Fruit fly (Drosophila melanogaster) whole organism, embryonic: Measurements from ENCODE around the gene hd.
A peak's percentile ranks its signal among the peaks of the same experiment; 100 is the strongest.

Experiments
- Blimp-1 ChIP-seq: fragments of 200-800 bp; sonication (Bioruptor generic); optimal IDR thresholded peaks from 3 replicates; lab custom pipeline; 2018; ENCODE audit warnings: missing biosample characterization, missing genetic modification characterization, mild to moderate bottlenecking, moderate library complexity, missing genetic modification reagents
- CG11085 ChIP-seq: fragments of 200-800 bp; sonication (Bioruptor generic); IDR thresholded peaks from 2 replicates; pipeline ENCODE4 v1.3.6; 2022; ENCODE audit warnings: missing biosample characterization, missing genetic modification characterization
- CG12219 ChIP-seq: fragments of 200-800 bp; sonication (Bioruptor generic); optimal IDR thresholded peaks from 3 replicates; lab custom pipeline; 2018; ENCODE audit warnings: missing biosample characterization, mild to moderate bottlenecking, missing genetic modification characterization
- CG1233 ChIP-seq: fragments of 200-800 bp; sonication (Bioruptor generic); optimal IDR thresholded peaks from 4 replicates; lab custom pipeline; 2018; ENCODE audit warnings: missing biosample characterization, mild to moderate bottlenecking, missing genetic modification characterization
- CG12942 ChIP-seq: fragments of 200-800 bp; sonication (Bioruptor generic); optimal IDR thresholded peaks from 3 replicates; lab custom pipeline; 2016; ENCODE audit warnings: missing biosample characterization, missing genetic modification characterization
- CG1529 ChIP-seq: fragments of 200-800 bp; sonication (Bioruptor generic); optimal IDR thresholded peaks from 3 replicates; lab custom pipeline; 2018; ENCODE audit warnings: missing biosample characterization, missing genetic modification characterization
- CG15696 ChIP-seq: fragments of 200-800 bp; sonication (Bioruptor generic); optimal IDR thresholded peaks from 2 replicates; lab custom pipeline; 2019; ENCODE audit warnings: missing biosample characterization, mild to moderate bottlenecking, missing genetic modification characterization, moderate library complexity
- CG17568 ChIP-seq: fragments of 200-800 bp; sonication (Bioruptor generic); optimal IDR thresholded peaks from 2 replicates; lab custom pipeline; 2018; ENCODE audit warnings: missing biosample characterization, mild to moderate bottlenecking, missing genetic modification characterization, moderate library complexity
- CG2712 ChIP-seq: fragments of 200-800 bp; optimal IDR thresholded peaks from 3 replicates; lab custom pipeline; 2019; ENCODE audit warnings: missing biosample characterization, mild to moderate bottlenecking, missing genetic modification characterization, moderate library complexity
- CG2875 ChIP-seq: fragments of 200-800 bp; sonication (Bioruptor generic); optimal IDR thresholded peaks from 2 replicates; lab custom pipeline; 2017; ENCODE audit warnings: missing biosample characterization, mild to moderate bottlenecking, missing genetic modification characterization, missing genetic modification reagents
- CG30403 ChIP-seq: fragments of 200-800 bp; sonication (Bioruptor generic); optimal IDR thresholded peaks from 3 replicates; lab custom pipeline; 2016; ENCODE audit warnings: missing biosample characterization, missing genetic modification characterization
- CG31224 ChIP-seq: fragments of 200-800 bp; sonication (Bioruptor generic); IDR thresholded peaks from 2 replicates; pipeline ENCODE4 v1.3.6; 2022; ENCODE audit warnings: missing biosample characterization, missing genetic modification characterization
- CG31441 ChIP-seq: fragments of 200-800 bp; sonication (Bioruptor generic); IDR thresholded peaks from 2 replicates; pipeline ENCODE4 v1.3.6; 2022; ENCODE audit warnings: missing biosample characterization, missing genetic modification characterization
- CG33557 ChIP-seq: fragments of 200-800 bp; sonication (Bioruptor generic); optimal IDR thresholded peaks from 2 replicates; lab custom pipeline; 2019; ENCODE audit warnings: missing biosample characterization, mild to moderate bottlenecking, missing genetic modification characterization, moderate library complexity
- CG3407 ChIP-seq: fragments of 200-800 bp; sonication (Bioruptor generic); optimal IDR thresholded peaks from 2 replicates; lab custom pipeline; 2018; ENCODE audit warnings: missing biosample characterization, mild to moderate bottlenecking, missing genetic modification characterization
- CG4820 ChIP-seq: fragments of 200-800 bp; sonication (Bioruptor generic); optimal IDR thresholded peaks from 3 replicates; lab custom pipeline; 2016; ENCODE audit warnings: missing biosample characterization, missing genetic modification characterization
- CG7271 ChIP-seq: fragments of 200-800 bp; sonication (Bioruptor generic); optimal IDR thresholded peaks from 2 replicates; lab custom pipeline; 2018; ENCODE audit warnings: missing biosample characterization, mild to moderate bottlenecking, missing genetic modification characterization, moderate library complexity
- Dbx ChIP-seq: fragments of 200-800 bp; sonication (Bioruptor generic); IDR thresholded peaks from 3 replicates; pipeline ENCODE4 v1.3.6; 2022; ENCODE audit warnings: missing biosample characterization, missing genetic modification characterization
- Deaf1 ChIP-seq: fragments of 200-800 bp; optimal IDR thresholded peaks from 3 replicates; lab custom pipeline; 2019; ENCODE audit warnings: missing biosample characterization, mild to moderate bottlenecking, missing genetic modification characterization, moderate library complexity
- Fer2 ChIP-seq: fragments of 200-800 bp; sonication (Bioruptor generic); optimal IDR thresholded peaks from 2 replicates; lab custom pipeline; 2018; ENCODE audit warnings: missing biosample characterization, mild to moderate bottlenecking, missing genetic modification characterization, moderate library complexity
- Hr78 ChIP-seq, 2 experiments: fragments of 200-800 bp in 1 of 2; fragments of >200 bp in 1 of 2; sonication (Bioruptor generic) in 1 of 2; optimal IDR thresholded peaks; 2 replicates each; lab custom pipeline; 2017 to 2019; ENCODE audit warnings: missing biosample characterization in 2 of 2, missing genetic modification characterization in 2 of 2, mild to moderate bottlenecking in 1 of 2, moderate library complexity in 1 of 2
- Hsf ChIP-seq: fragments of 200-800 bp; sonication (Bioruptor generic); optimal IDR thresholded peaks from 3 replicates; lab custom pipeline; 2016; ENCODE audit warnings: missing biosample characterization, missing genetic modification characterization
- Lhr ChIP-seq: fragments of 200-800 bp; sonication (Bioruptor generic); optimal IDR thresholded peaks from 3 replicates; lab custom pipeline; 2017; ENCODE audit warnings: mild to moderate bottlenecking, missing biosample characterization, missing genetic modification reagents, missing genetic modification characterization
- Optix ChIP-seq: fragments of 200-800 bp; sonication (Bioruptor generic); IDR thresholded peaks from 3 replicates; pipeline ENCODE4 v1.3.6; 2022; ENCODE audit warnings: missing biosample characterization, missing genetic modification characterization
- Rfx ChIP-seq: fragments of 200-800 bp; sonication (Bioruptor generic); IDR thresholded peaks from 2 replicates; pipeline ENCODE4 v1.3.6; 2022; ENCODE audit warnings: missing biosample characterization, missing genetic modification characterization
- Sox100B ChIP-seq: fragments of 200-800 bp; sonication (Bioruptor generic); optimal IDR thresholded peaks from 3 replicates; lab custom pipeline; 2018; ENCODE audit warnings: missing biosample characterization, mild to moderate bottlenecking, missing genetic modification characterization
- Vsx1 ChIP-seq: fragments of 200-800 bp; sonication (Bioruptor generic); optimal IDR thresholded peaks from 2 replicates; lab custom pipeline; 2017; ENCODE audit warnings: missing biosample characterization, mild to moderate bottlenecking, missing genetic modification characterization, missing genetic modification reagents
- YL-1 ChIP-seq: fragments of 200-800 bp; sonication (Bioruptor generic); optimal IDR thresholded peaks from 3 replicates; lab custom pipeline; 2017; ENCODE audit warnings: missing biosample characterization, mild to moderate bottlenecking, missing genetic modification characterization
- ac ChIP-seq: fragments of 200-800 bp; sonication (Bioruptor generic); optimal IDR thresholded peaks from 3 replicates; lab custom pipeline; 2017; ENCODE audit warnings: missing biosample characterization, mild to moderate bottlenecking, missing genetic modification characterization
- bsh ChIP-seq, 2 experiments: fragments of 200-800 bp; sonication (Bioruptor generic); optimal IDR thresholded peaks; 2 replicates each; lab custom pipeline; 2017 to 2018; ENCODE audit warnings: mild to moderate bottlenecking in 2 of 2, missing biosample characterization in 2 of 2, missing genetic modification characterization in 2 of 2, moderate library complexity in 1 of 2
- cas ChIP-seq: fragments of 200-800 bp; sonication (Bioruptor generic); IDR thresholded peaks from 2 replicates; pipeline ENCODE4 v1.3.6; 2022; ENCODE audit warnings: missing biosample characterization, missing genetic modification characterization
- chn ChIP-seq: fragments of 200-800 bp; sonication (Bioruptor generic); optimal IDR thresholded peaks from 2 replicates; lab custom pipeline; 2016; ENCODE audit warnings: missing biosample characterization, missing genetic modification characterization
- dmrt11E ChIP-seq: fragments of 200-800 bp; sonication (Bioruptor generic); optimal IDR thresholded peaks from 3 replicates; lab custom pipeline; 2018; ENCODE audit warnings: missing biosample characterization, mild to moderate bottlenecking, missing genetic modification characterization, moderate library complexity
- dmrt99B ChIP-seq: fragments of 200-800 bp; sonication (Bioruptor generic); optimal IDR thresholded peaks from 2 replicates; lab custom pipeline; 2018; ENCODE audit warnings: missing biosample characterization, mild to moderate bottlenecking, missing genetic modification characterization, moderate library complexity
- exex ChIP-seq: fragments of 200-800 bp; sonication (Bioruptor generic); optimal IDR thresholded peaks from 4 replicates; lab custom pipeline; 2018; ENCODE audit warnings: missing biosample characterization, mild to moderate bottlenecking, missing genetic modification characterization, moderate library complexity
- gcm2 ChIP-seq: fragments of 200-800 bp; sonication (Bioruptor generic); optimal IDR thresholded peaks from 2 replicates; lab custom pipeline; 2016; ENCODE audit warnings: missing biosample characterization, missing genetic modification characterization
- gsb ChIP-seq: fragments of 200-800 bp; sonication (Bioruptor generic); IDR thresholded peaks from 2 replicates; pipeline ENCODE4 v1.3.6; 2022; ENCODE audit warnings: missing biosample characterization, missing genetic modification characterization
- lola ChIP-seq, 3 experiments: fragments of >200 bp in 2 of 3; fragments of 200-800 bp in 1 of 3; sonication (Bioruptor generic) in 1 of 3; optimal IDR thresholded peaks; 2 replicates each; lab custom pipeline; 2017 to 2019; ENCODE audit warnings: missing biosample characterization in 3 of 3, missing genetic modification characterization in 3 of 3, mild to moderate bottlenecking in 1 of 3, moderate library complexity in 1 of 3
- p53 ChIP-seq: fragments of 200-800 bp; sonication (Bioruptor generic); optimal IDR thresholded peaks from 2 replicates; lab custom pipeline; 2016; ENCODE audit warnings: missing biosample characterization, missing genetic modification characterization
- pfk ChIP-seq: fragments of 200-800 bp; sonication (Bioruptor generic); optimal IDR thresholded peaks from 2 replicates; lab custom pipeline; 2018; ENCODE audit warnings: missing biosample characterization, mild to moderate bottlenecking, missing genetic modification characterization, moderate library complexity
- pho ChIP-seq: fragments of 200-800 bp; sonication (Bioruptor generic); optimal IDR thresholded peaks from 2 replicates; lab custom pipeline; 2016; ENCODE audit warnings: missing biosample characterization, missing genetic modification characterization
- phol ChIP-seq: fragments of 200-800 bp; sonication (Bioruptor generic); optimal IDR thresholded peaks from 3 replicates; lab custom pipeline; 2018; ENCODE audit warnings: missing biosample characterization, mild to moderate bottlenecking, missing genetic modification characterization, moderate library complexity
- salm ChIP-seq: fragments of 200-800 bp; sonication (Bioruptor generic); optimal IDR thresholded peaks from 2 replicates; lab custom pipeline; 2018; ENCODE audit warnings: missing biosample characterization, mild to moderate bottlenecking, missing genetic modification characterization
- sna ChIP-seq: fragments of 200-800 bp; sonication (Bioruptor generic); IDR thresholded peaks from 2 replicates; pipeline ENCODE4 v1.3.6; 2022; ENCODE audit warnings: missing biosample characterization, missing genetic modification characterization; ENCODE audit not compliant: partially characterized antibody
- tna ChIP-seq: fragments of 200-800 bp; sonication (Bioruptor generic); IDR thresholded peaks from 2 replicates; pipeline ENCODE4 v1.3.6; 2022; ENCODE audit warnings: missing biosample characterization, missing genetic modification characterization; ENCODE audit not compliant: partially characterized antibody
- z ChIP-seq: fragments of 200-800 bp; sonication (Bioruptor generic); IDR thresholded peaks from 3 replicates; pipeline ENCODE4 v1.3.6; 2022; ENCODE audit warnings: missing biosample characterization, missing genetic modification characterization
- zen ChIP-seq: fragments of 200-800 bp; sonication (Bioruptor generic); optimal IDR thresholded peaks from 3 replicates; lab custom pipeline; 2018; ENCODE audit warnings: missing biosample characterization, mild to moderate bottlenecking, missing genetic modification characterization, moderate library complexity
- zfh1 ChIP-seq: fragments of 200-800 bp; sonication (Bioruptor generic); IDR thresholded peaks from 3 replicates; pipeline ENCODE4 v1.3.6; 2022; ENCODE audit warnings: missing biosample characterization, missing genetic modification characterization

The hd gene

DNA sequence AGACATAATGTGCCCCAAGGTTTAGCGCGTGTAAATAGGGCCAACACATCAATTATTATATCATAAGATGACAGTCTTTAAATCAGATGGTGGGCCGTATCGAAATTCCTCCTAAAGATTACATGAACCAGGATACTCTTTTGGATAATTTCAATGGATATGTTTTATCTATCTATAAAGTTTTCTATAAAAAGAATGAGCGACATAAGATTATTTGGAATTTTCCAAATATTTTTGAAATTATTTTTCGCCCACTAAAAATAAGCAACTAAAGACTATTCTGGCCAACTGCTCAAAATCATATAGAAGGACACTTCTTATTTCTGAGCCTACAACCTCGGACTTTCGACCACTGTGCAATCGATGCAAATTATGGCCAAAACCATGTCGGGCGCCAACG lies 44.4 kb downstream of the hd start:
- TF ChIP-seq bsh (GFP tag; optimal IDR thresholded peaks at IDR 0.05; lab: Kevin White, UChicago) (peak in 1 of 2 experiments; percentile 2), CG31224 (GFP tag; lab: Robert Waterston, UW) (no peak)

DNA sequence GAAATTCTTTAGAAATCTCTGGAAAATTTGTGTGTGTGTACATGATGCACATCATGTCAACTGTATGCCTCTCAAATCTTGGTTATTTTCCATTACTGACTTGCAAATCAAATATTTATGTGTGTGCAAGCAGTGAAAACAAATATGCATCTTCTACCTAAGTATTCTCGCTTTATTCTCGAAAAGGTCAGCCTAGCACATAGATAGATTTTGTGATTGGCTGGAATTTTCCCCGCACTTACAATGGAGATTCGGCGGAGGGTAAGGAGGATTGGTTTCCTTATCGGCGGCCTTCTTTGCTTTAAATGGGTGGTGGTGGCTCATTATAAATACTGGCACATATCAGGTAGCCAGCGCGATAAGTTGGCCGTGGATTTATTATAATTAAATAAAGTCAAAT lies 46.9 kb downstream of the hd start:
- TF ChIP-seq CG17568 (GFP tag; lab: Kevin White, UChicago) (peak; percentile 4), gsb (GFP tag; lab: Robert Waterston, UW) (no peak), lola (GFP tag; optimal IDR thresholded peaks at IDR 0.05; lab: Kevin White, UChicago) (peak in 1 of 3 experiments; percentile 48), Optix (no peak), Hsf (peak; percentile 3), dmrt11E (peak; percentile 61), Sox100B (GFP tag; lab: Kevin White, UChicago) (no peak), Dbx (GFP tag; lab: Robert Waterston, UW) (no peak), CG3407 (GFP tag; lab: Kevin White, UChicago) (peak; percentile 19), gcm2 (GFP tag; lab: Kevin White, UChicago) (no peak), CG33557 (GFP tag; lab: Kevin White, UChicago) (peak; percentile 35), CG2712 (peak; percentile 11), CG11085 (GFP tag; lab: Robert Waterston, UW) (no peak), CG15696 (tag; lab: Kevin White, UChicago) (peak; percentile 78), Hr78 (GFP tag; optimal IDR thresholded peaks at IDR 0.05; lab: Kevin White, UChicago) (peak in 1 of 2 experiments; percentile 59), CG4820 (peak; percentile 8), chn (GFP tag; lab: Kevin White, UChicago) (no peak), CG31441 (GFP tag; lab: Robert Waterston, UW) (no peak), CG7271 (tag; lab: Kevin White, UChicago) (peak; percentile 62), Fer2 (tag; lab: Kevin White, UChicago) (no peak), p53 (GFP tag; lab: Kevin White, UChicago) (no peak), cas (GFP tag; lab: Robert Waterston, UW) (no peak), CG2875 (GFP tag; lab: Kevin White, UChicago) (peak; percentile 30), dmrt99B (tag; lab: Kevin White, UChicago) (no peak), sna (GFP tag; lab: Robert Waterston, UW) (no peak), zen (peak; percentile 53), CG12219 (GFP tag; lab: Kevin White, UChicago) (no peak), Lhr (GFP tag; lab: Kevin White, UChicago) (peak; percentile 13), YL-1 (GFP tag; lab: Kevin White, UChicago) (no peak), pho (GFP tag; lab: Kevin White, UChicago) (no peak), exex (tag; lab: Kevin White, UChicago) (peak; percentile 42), Rfx (GFP tag; lab: Robert Waterston, UW) (no peak), ac (GFP tag; lab: Kevin White, UChicago) (peak; percentile 68), z (GFP tag; lab: Robert Waterston, UW) (no peak), CG12942 (no peak), zfh1 (no peak), CG1233 (GFP tag; lab: Kevin White, UChicago) (peak; percentile 23), bsh (GFP tag; optimal IDR thresholded peaks at IDR 0.05; lab: Kevin White, UChicago) (peak in 1 of 2 experiments; percentile 43), CG30403 (no peak), CG1529 (peak; percentile 10), Blimp-1 (GFP tag; lab: Kevin White, UChicago) (peak; percentile 21), tna (GFP tag; lab: Robert Waterston, UW) (no peak), Deaf1 (no peak), Vsx1 (GFP tag; lab: Kevin White, UChicago) (no peak), pfk (GFP tag; lab: Kevin White, UChicago) (no peak), salm (tag; lab: Kevin White, UChicago) (no peak), phol (tag; lab: Kevin White, UChicago) (no peak)
